Worm (Caenorhabditis elegans) whole organism, young adult: ENCODE data around the gene athp-1.

Experiments used
- B0261.1 ChIP-seq: sonication (generic microtip); optimal IDR thresholded peaks from 2 replicates; lab custom pipeline; 2016; ENCODE audit warnings: mild to moderate bottlenecking, missing genetic modification characterization, moderate library complexity, missing compliant biosample characterization
- B0336.3 ChIP-seq: fragments of 200-800 bp; sonication (Bioruptor generic); IDR thresholded peaks from 2 replicates; pipeline ENCODE4 v1.3.6; 2022; ENCODE audit warnings: missing genetic modification characterization, missing compliant biosample characterization
- C06A6.2 ChIP-seq: fragments of 200-800 bp; sonication (Bioruptor generic); conservative IDR thresholded peaks from 2 replicates; pipeline ENCODE4 v1.3.6; 2022; ENCODE audit warnings: missing genetic modification characterization, missing compliant biosample characterization
- F23B12.7 ChIP-seq: sonication (generic microtip); optimal IDR thresholded peaks from 2 replicates; lab custom pipeline; 2017; ENCODE audit warnings: missing genetic modification characterization, mild to moderate bottlenecking, missing compliant biosample characterization, antibody characterized with exemption, moderate library complexity; ENCODE audit not compliant: insufficient read depth
- F33H1.4 ChIP-seq: fragments of 200-800 bp; sonication (Bioruptor generic); IDR thresholded peaks from 2 replicates; pipeline ENCODE4 v1.3.6; 2022; ENCODE audit warnings: missing genetic modification reagents, missing genetic modification characterization, missing compliant biosample characterization
- F37B4.10 ChIP-seq: fragments of 200-800 bp; sonication (Bioruptor generic); IDR thresholded peaks from 2 replicates; pipeline ENCODE4 v1.3.6; 2022; ENCODE audit warnings: missing genetic modification characterization, missing compliant biosample characterization
- F52B5.7 ChIP-seq: sonication (generic microtip); optimal IDR thresholded peaks from 2 replicates; lab custom pipeline; 2016; ENCODE audit warnings: mild to moderate bottlenecking, missing genetic modification characterization, missing compliant biosample characterization
- K12H6.12 ChIP-seq: fragments of 200-800 bp; sonication (Bioruptor generic); optimal IDR thresholded peaks from 2 replicates; lab custom pipeline; 2018; ENCODE audit warnings: mild to moderate bottlenecking, missing genetic modification characterization, missing compliant biosample characterization
- T26A5.8 ChIP-seq: sonication (generic microtip); optimal IDR thresholded peaks from 2 replicates; lab custom pipeline; 2016; ENCODE audit warnings: missing genetic modification characterization, missing compliant biosample characterization
- Y56A3A.18 ChIP-seq: fragments of 200-800 bp; sonication (Bioruptor generic); IDR thresholded peaks from 2 replicates; pipeline ENCODE4 v1.3.6; 2022; ENCODE audit warnings: missing genetic modification reagents, missing genetic modification characterization, missing compliant biosample characterization
- Y67H2A.10 ChIP-seq: fragments of 200-800 bp; sonication (Bioruptor generic); conservative IDR thresholded peaks from 2 replicates; pipeline ENCODE4 v1.3.6; 2022; ENCODE audit warnings: missing genetic modification reagents, missing genetic modification characterization, missing compliant biosample characterization
- Y79H2A.3 ChIP-seq: fragments of 200-800 bp; sonication (Bioruptor generic); conservative IDR thresholded peaks from 2 replicates; pipeline ENCODE4 v1.3.6; 2022; ENCODE audit warnings: missing genetic modification reagents, missing genetic modification characterization, missing compliant biosample characterization
- aptf-3 ChIP-seq: fragments of 200-800 bp; sonication (Bioruptor generic); IDR thresholded peaks from 2 replicates; pipeline ENCODE4 v1.3.6; 2022; ENCODE audit warnings: missing genetic modification characterization, missing compliant biosample characterization
- athp-1 ChIP-seq: sonication (generic microtip); optimal IDR thresholded peaks from 2 replicates; lab custom pipeline; 2017; ENCODE audit warnings: mild to moderate bottlenecking, missing genetic modification characterization, missing compliant biosample characterization
- attf-3 ChIP-seq: fragments of 200-800 bp; sonication (Bioruptor generic); conservative IDR thresholded peaks from 2 replicates; pipeline ENCODE4 v1.3.6; 2022; ENCODE audit warnings: missing genetic modification reagents, missing genetic modification characterization, missing compliant biosample characterization
- ceh-91 ChIP-seq: fragments of 200-800 bp; sonication (Bioruptor generic); IDR thresholded peaks from 2 replicates; pipeline ENCODE4 v1.3.6; 2022; ENCODE audit warnings: missing genetic modification reagents, missing genetic modification characterization, missing compliant biosample characterization
- chd-7 ChIP-seq: sonication (generic microtip); optimal IDR thresholded peaks from 2 replicates; lab custom pipeline; 2016; ENCODE audit warnings: mild to moderate bottlenecking, missing genetic modification characterization, moderate library complexity, missing compliant biosample characterization
- die-1 ChIP-seq: sonication (generic microtip); optimal IDR thresholded peaks from 2 replicates; lab custom pipeline; 2016; ENCODE audit warnings: missing genotype, mild to moderate bottlenecking, missing genetic modification characterization, missing compliant biosample characterization
- egl-44 ChIP-seq: fragments of 200-800 bp; sonication (Bioruptor generic); IDR thresholded peaks from 2 replicates; pipeline ENCODE4 v1.3.6; 2022; ENCODE audit warnings: missing genetic modification reagents, missing genetic modification characterization, missing compliant biosample characterization
- egrh-3 ChIP-seq: fragments of 200-800 bp; sonication (Bioruptor generic); IDR thresholded peaks from 2 replicates; pipeline ENCODE4 v1.3.6; 2022; ENCODE audit warnings: missing genetic modification reagents, missing genetic modification characterization, missing compliant biosample characterization
- him-1 ChIP-seq: sonication (generic microtip); optimal IDR thresholded peaks from 2 replicates; lab custom pipeline; 2016; ENCODE audit warnings: missing genotype, missing genetic modification reagents, missing genetic modification characterization, missing compliant biosample characterization
- hmg-1.2 ChIP-seq: fragments of 200-800 bp; sonication (Bioruptor generic); IDR thresholded peaks from 2 replicates; pipeline ENCODE4 v1.3.6; 2022; ENCODE audit warnings: missing genetic modification reagents, missing genetic modification characterization, missing compliant biosample characterization
- let-607 ChIP-seq, 2 experiments: fragments of 200-800 bp in 1 of 2; sonication (Bioruptor generic) in 1 of 2; sonication (generic microtip) in 1 of 2; optimal IDR thresholded peaks; 2 replicates each; lab custom pipeline; 2016 to 2018; ENCODE audit warnings: mild to moderate bottlenecking in 2 of 2, missing compliant biosample characterization in 2 of 2, missing genetic modification characterization in 2 of 2, moderate library complexity in 2 of 2, missing genotype in 1 of 2
- madf-6 ChIP-seq: fragments of 200-800 bp; sonication (Bioruptor generic); IDR thresholded peaks from 2 replicates; pipeline ENCODE4 v1.3.6; 2022; ENCODE audit warnings: missing genetic modification reagents, missing genetic modification characterization, missing compliant biosample characterization
- madf-8 ChIP-seq: fragments of 200-800 bp; sonication (Bioruptor generic); conservative IDR thresholded peaks from 2 replicates; pipeline ENCODE4 v1.3.6; 2022; ENCODE audit warnings: missing genetic modification reagents, missing genetic modification characterization, missing compliant biosample characterization
- mcd-1 ChIP-seq: fragments of 200-800 bp; sonication (Bioruptor generic); IDR thresholded peaks from 2 replicates; pipeline ENCODE4 v1.3.6; 2022; ENCODE audit warnings: missing genetic modification reagents, missing genetic modification characterization, missing compliant biosample characterization
- nfya-1 ChIP-seq: sonication (generic microtip); optimal IDR thresholded peaks from 2 replicates; lab custom pipeline; 2017; ENCODE audit warnings: antibody characterized with exemption, missing compliant biosample characterization, missing genetic modification characterization, borderline replicate concordance; ENCODE audit not compliant: insufficient read depth
- nfyb-1 ChIP-seq: fragments of 200-800 bp; sonication (Bioruptor generic); IDR thresholded peaks from 2 replicates; pipeline ENCODE4 v1.3.6; 2022; ENCODE audit warnings: missing genetic modification reagents, missing genetic modification characterization, missing compliant biosample characterization
- rcor-1 ChIP-seq: fragments of 200-800 bp; sonication (Bioruptor generic); IDR thresholded peaks from 2 replicates; pipeline ENCODE4 v1.3.6; 2022; ENCODE audit warnings: missing genetic modification reagents, missing genetic modification characterization, missing compliant biosample characterization
- rec-8 ChIP-seq, 2 experiments: sonication (generic microtip); optimal IDR thresholded peaks; 2 replicates each; lab custom pipeline; 2016; ENCODE audit warnings: mild to moderate bottlenecking in 2 of 2, missing genetic modification characterization in 2 of 2, missing genetic modification reagents in 2 of 2, missing genotype in 2 of 2, missing biosample characterization in 1 of 2, missing compliant biosample characterization in 1 of 2, moderate library complexity in 1 of 2
- repo-1 ChIP-seq: sonication (generic microtip); optimal IDR thresholded peaks from 2 replicates; lab custom pipeline; 2017; ENCODE audit warnings: mild to moderate bottlenecking, missing genetic modification characterization, missing compliant biosample characterization
- rpc-1 ChIP-seq, 2 experiments: fragments of 150-350 bp in 1 of 2; sonication (generic microtip) in 1 of 2; optimal IDR thresholded peaks; 2 replicates each; lab custom pipeline; 2014 to 2018; ENCODE audit warnings: missing biosample characterization in 1 of 2, missing genetic modification characterization in 1 of 2, missing genetic modification reagents in 1 of 2, missing genotype in 1 of 2
- snpc-1.3 ChIP-seq: sonication (generic microtip); optimal IDR thresholded peaks from 2 replicates; lab custom pipeline; 2017; ENCODE audit warnings: missing genetic modification characterization, mild to moderate bottlenecking, missing compliant biosample characterization, antibody characterized with exemption, moderate library complexity, missing genotype, missing genetic modification reagents; ENCODE audit not compliant: insufficient read depth
- snpc-3.4 ChIP-seq: sonication (generic microtip); optimal IDR thresholded peaks from 2 replicates; lab custom pipeline; 2017; ENCODE audit warnings: missing genetic modification characterization, mild to moderate bottlenecking, missing compliant biosample characterization, antibody characterized with exemption, moderate library complexity, missing genotype, missing genetic modification reagents
- snpc-4 ChIP-seq, 5 experiments: fragments of 150-350 bp in 1 of 5; sonication (generic microtip) in 4 of 5; optimal IDR thresholded peaks; 2 replicates each; lab custom pipeline; 2014 to 2018; ENCODE audit warnings: missing genetic modification characterization in 5 of 5, missing biosample characterization in 3 of 5, antibody characterized with exemption in 2 of 5, mild to moderate bottlenecking in 2 of 5, missing compliant biosample characterization in 2 of 5, missing genotype in 2 of 5, moderate library complexity in 2 of 5, missing genetic modification reagents in 1 of 5
- somi-1 ChIP-seq: fragments of 200-800 bp; sonication (Bioruptor generic); optimal IDR thresholded peaks from 2 replicates; lab custom pipeline; 2018; ENCODE audit warnings: mild to moderate bottlenecking, missing genetic modification characterization, missing compliant biosample characterization
- tbx-9 ChIP-seq: sonication (generic microtip); optimal IDR thresholded peaks from 2 replicates; lab custom pipeline; 2016; ENCODE audit warnings: borderline replicate concordance, missing genetic modification characterization, inconsistent platforms, missing compliant biosample characterization
- tlf-1 ChIP-seq: fragments of 200-800 bp; sonication (Bioruptor generic); optimal IDR thresholded peaks from 2 replicates; lab custom pipeline; 2018; ENCODE audit warnings: mild to moderate bottlenecking, missing genetic modification characterization, missing compliant biosample characterization
- unc-130 ChIP-seq: sonication (generic microtip); optimal IDR thresholded peaks from 2 replicates; lab custom pipeline; 2016; ENCODE audit warnings: missing genetic modification reagents, missing genetic modification characterization, missing compliant biosample characterization
- unc-62 ChIP-seq: fragments of 150-350 bp; optimal IDR thresholded peaks from 2 replicates; lab custom pipeline; 2014; ENCODE audit warnings: missing biosample characterization, missing genetic modification reagents, missing genetic modification characterization
- xnd-1 ChIP-seq: sonication (generic microtip); optimal IDR thresholded peaks from 2 replicates; lab custom pipeline; 2016; ENCODE audit warnings: missing genotype, missing genetic modification reagents, missing genetic modification characterization, missing compliant biosample characterization
- zfh-2 ChIP-seq: fragments of 200-800 bp; sonication (Bioruptor generic); conservative IDR thresholded peaks from 2 replicates; pipeline ENCODE4 v1.3.6; 2022; ENCODE audit warnings: missing genetic modification reagents, missing genetic modification characterization, missing compliant biosample characterization
- ztf-18 ChIP-seq: sonication (generic microtip); optimal IDR thresholded peaks from 2 replicates; lab custom pipeline; 2016; ENCODE audit warnings: missing genotype, mild to moderate bottlenecking, missing genetic modification characterization, missing compliant biosample characterization
- ztf-22 ChIP-seq: fragments of 200-800 bp; sonication (Bioruptor generic); optimal IDR thresholded peaks from 2 replicates; lab custom pipeline; 2018; ENCODE audit warnings: mild to moderate bottlenecking, missing genetic modification characterization, moderate library complexity, missing compliant biosample characterization
- ztf-25 ChIP-seq: fragments of 200-800 bp; sonication (Bioruptor generic); IDR thresholded peaks from 2 replicates; pipeline ENCODE4 v1.3.6; 2022; ENCODE audit warnings: missing genetic modification reagents, missing genetic modification characterization, missing compliant biosample characterization
- ztf-3 ChIP-seq: fragments of 200-800 bp; sonication (Bioruptor generic); optimal IDR thresholded peaks from 2 replicates; lab custom pipeline; 2018; ENCODE audit warnings: mild to moderate bottlenecking, missing genetic modification characterization, missing compliant biosample characterization
- ztf-6 ChIP-seq: fragments of 200-800 bp; sonication (Bioruptor generic); IDR thresholded peaks from 2 replicates; pipeline ENCODE4 v1.3.6; 2022; ENCODE audit warnings: missing genetic modification reagents, missing genetic modification characterization, missing compliant biosample characterization

The athp-1 gene

DNA sequence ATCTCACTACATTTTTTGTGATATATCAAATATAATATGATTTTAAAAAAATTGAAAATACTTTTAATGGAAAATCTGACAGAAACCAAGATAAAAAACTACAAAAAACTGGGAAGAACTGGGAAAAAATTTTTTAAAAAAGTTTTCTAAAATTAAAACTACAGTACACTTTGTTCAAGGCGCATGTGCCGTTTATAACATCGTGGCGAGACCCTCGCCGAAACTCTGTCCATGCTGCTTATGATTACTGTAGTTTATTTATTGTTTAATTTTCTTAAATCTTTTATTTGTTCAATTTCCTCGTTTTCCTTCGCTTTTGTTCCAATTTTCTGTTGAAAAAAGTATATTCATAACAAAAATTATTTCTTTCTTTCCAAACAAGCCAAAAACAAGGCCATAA, at the start of gene athp-1:
Gene athp-1 (plus strand): TSS at position 305 of the 400 bp plus-strand sequence.
- TF ChIP-seq athp-1 (tag; lab: Kevin White, UChicago), result peak; percentile 65
- TF ChIP-seq mcd-1 (GFP tag; lab: Robert Waterston, UW), result peak; percentile 33; the same call in 1 of the 2 replicates
- peak; percentile 65 for TF ChIP-seq snpc-1.3 (tag; lab: Kevin White, UChicago)
- TF ChIP-seq nfyb-1 (GFP tag; lab: Robert Waterston, UW), result no peak
- no peak for TF ChIP-seq attf-3 (GFP tag; lab: Robert Waterston, UW)
- TF ChIP-seq B0336.3 (GFP tag; lab: Robert Waterston, UW), result no peak
- TF ChIP-seq die-1 (tag; lab: Kevin White, UChicago), result no peak
- no peak for TF ChIP-seq ztf-25 (GFP tag; lab: Robert Waterston, UW)
- TF ChIP-seq unc-62 (GFP tag; lab: Kevin White, UChicago), result no peak
- TF ChIP-seq tlf-1 (GFP tag; lab: Kevin White, UChicago), result no peak
- TF ChIP-seq him-1 (tag; lab: Kevin White, UChicago), result no peak
- TF ChIP-seq Y79H2A.3 (GFP tag; lab: Robert Waterston, UW), result no peak
- TF ChIP-seq zfh-2 (GFP tag; lab: Robert Waterston, UW), result no peak
- TF ChIP-seq somi-1 (GFP tag; lab: Kevin White, UChicago), result no peak
- TF ChIP-seq Y56A3A.18, result no peak
- TF ChIP-seq aptf-3 (GFP tag; lab: Robert Waterston, UW), result no peak
- TF ChIP-seq rec-8 (tag; optimal IDR thresholded peaks at IDR 0.05; lab: Kevin White, UChicago), result no peak
- no peak for TF ChIP-seq egl-44
- TF ChIP-seq ztf-22, result no peak
- no peak for TF ChIP-seq nfya-1 (tag; lab: Kevin White, UChicago)
- TF ChIP-seq B0261.1 (tag; lab: Kevin White, UChicago), result no peak
- no peak for TF ChIP-seq chd-7
- no peak for TF ChIP-seq ztf-3
- no peak for TF ChIP-seq rpc-1 (optimal IDR thresholded peaks at IDR 0.05; lab: Kevin White, UChicago)
- no peak for TF ChIP-seq rpc-1 (tag; optimal IDR thresholded peaks at IDR 0.05; lab: Kevin White, UChicago)
- no peak for TF ChIP-seq F37B4.10 (GFP tag; lab: Robert Waterston, UW)
- TF ChIP-seq unc-130 (GFP tag; lab: Kevin White, UChicago), result peak; percentile 53
- TF ChIP-seq C06A6.2, result no peak
- no peak for TF ChIP-seq tbx-9
- no peak for TF ChIP-seq repo-1 (tag; lab: Kevin White, UChicago)
- TF ChIP-seq let-607 (tag; optimal IDR thresholded peaks at IDR 0.05; lab: Kevin White, UChicago), result no peak
- TF ChIP-seq egrh-3 (GFP tag; lab: Robert Waterston, UW), result no peak
- no peak; the same call in 1 of the 2 replicates for TF ChIP-seq hmg-1.2 (GFP tag; lab: Robert Waterston, UW)
- no peak for TF ChIP-seq ztf-18
- no peak for TF ChIP-seq K12H6.12 (tag; lab: Kevin White, UChicago)
- TF ChIP-seq snpc-4 (GFP tag; optimal IDR thresholded peaks at IDR 0.05; lab: Kevin White, UChicago), result no peak
- no peak for TF ChIP-seq snpc-4 (tag; optimal IDR thresholded peaks at IDR 0.05; lab: Kevin White, UChicago)
- no peak for TF ChIP-seq rcor-1
- TF ChIP-seq F23B12.7 (tag; lab: Kevin White, UChicago), result no peak
- TF ChIP-seq madf-8, result peak; percentile 81
- TF ChIP-seq Y67H2A.10 (GFP tag; lab: Robert Waterston, UW), result no peak
- peak; percentile 66 for TF ChIP-seq ceh-91 (GFP tag; lab: Robert Waterston, UW)
- TF ChIP-seq T26A5.8, result no peak
- no peak for TF ChIP-seq ztf-6 (GFP tag; lab: Robert Waterston, UW)
- peak; percentile 42 for TF ChIP-seq snpc-3.4 (tag; lab: Kevin White, UChicago)
- TF ChIP-seq F52B5.7, result no peak
- peak; percentile 97 for TF ChIP-seq madf-6
- peak; percentile 95 for TF ChIP-seq F33H1.4 (GFP tag; lab: Robert Waterston, UW)
- TF ChIP-seq xnd-1 (tag; lab: Kevin White, UChicago), result peak; percentile 84
